Worm (Caenorhabditis elegans) whole organism, L3 larva: Measurements from ENCODE around the gene ZK177.1.

Experiments
- aly-2 ChIP-seq: fragments of 150-350 bp; optimal IDR thresholded peaks from 2 replicates; lab custom pipeline; 2014; ENCODE audit warnings: missing biosample characterization, missing genetic modification characterization
- skn-1 ChIP-seq: fragments of 150-350 bp; optimal IDR thresholded peaks from 2 replicates; lab custom pipeline; 2014; ENCODE audit warnings: missing biosample characterization, missing genetic modification characterization
- snpc-4 ChIP-seq: fragments of 150-350 bp; optimal IDR thresholded peaks from 2 replicates; lab custom pipeline; 2014; ENCODE audit warnings: missing biosample characterization, missing genetic modification characterization
- tbx-2 ChIP-seq: sonication (generic microtip); optimal IDR thresholded peaks from 2 replicates; lab custom pipeline; 2016; ENCODE audit warnings: mild to moderate bottlenecking, missing genetic modification characterization, missing compliant biosample characterization
- unc-62 ChIP-seq: fragments of 150-350 bp; sonication (generic microtip); optimal IDR thresholded peaks from 4 replicates; lab custom pipeline; 2014; ENCODE audit warnings: missing biosample characterization, missing genetic modification reagents, missing genetic modification characterization
- ztf-11 ChIP-seq: fragments of 150-350 bp; optimal IDR thresholded peaks from 2 replicates; lab custom pipeline; 2014; ENCODE audit warnings: missing biosample characterization, missing genetic modification characterization

ce11 chrII:5554788-5555187 is 26.8 kb downstream of the ZK177.1 start:
- TF ChIP-seq tbx-2 (tag; lab: Kevin White, UChicago) (no peak), skn-1 (tag; lab: Kevin White, UChicago) (no peak), aly-2 (tag; lab: Kevin White, UChicago) (no peak), snpc-4 (tag; lab: Kevin White, UChicago) (no peak), ztf-11 (tag; lab: Kevin White, UChicago) (no peak), unc-62 (GFP tag; lab: Kevin White, UChicago) (no peak)
